Worm (Caenorhabditis elegans): ENCODE measurements around the gene F22F7.2.

DNA sequence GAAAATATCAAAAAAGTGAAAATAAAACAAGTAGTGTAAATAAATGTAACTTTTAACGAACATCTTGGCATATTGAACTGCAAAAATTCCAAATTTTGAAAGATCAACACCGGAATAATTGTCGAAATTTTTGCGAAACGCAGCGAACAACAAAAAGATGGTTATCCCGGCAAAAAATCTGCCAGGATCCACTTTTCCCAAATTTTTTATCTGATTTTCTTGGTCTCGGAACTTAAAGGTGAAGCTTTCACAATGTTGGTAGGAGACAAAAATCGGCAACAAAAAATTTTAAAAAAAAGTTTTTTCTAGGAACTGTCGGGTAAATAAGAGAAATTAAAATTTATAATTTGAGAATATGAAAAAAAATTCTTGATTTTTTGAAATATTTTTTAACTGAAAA lies 4.0 kb upstream of the F22F7.2 start, which contains the start of gene bgnt-1.2:
- TF ChIP-seq fkh-10 (GFP tag; optimal IDR thresholded peaks at IDR 0.05) (no peak), ceh-22 (tag; optimal IDR thresholded peaks at IDR 0.05) (no peak), hlh-6 (tag; optimal IDR thresholded peaks at IDR 0.05) (no peak)
